Worm (Caenorhabditis elegans): ENCODE data around the gene Y69A2AR.28.

The Y69A2AR.28 gene

DNA sequence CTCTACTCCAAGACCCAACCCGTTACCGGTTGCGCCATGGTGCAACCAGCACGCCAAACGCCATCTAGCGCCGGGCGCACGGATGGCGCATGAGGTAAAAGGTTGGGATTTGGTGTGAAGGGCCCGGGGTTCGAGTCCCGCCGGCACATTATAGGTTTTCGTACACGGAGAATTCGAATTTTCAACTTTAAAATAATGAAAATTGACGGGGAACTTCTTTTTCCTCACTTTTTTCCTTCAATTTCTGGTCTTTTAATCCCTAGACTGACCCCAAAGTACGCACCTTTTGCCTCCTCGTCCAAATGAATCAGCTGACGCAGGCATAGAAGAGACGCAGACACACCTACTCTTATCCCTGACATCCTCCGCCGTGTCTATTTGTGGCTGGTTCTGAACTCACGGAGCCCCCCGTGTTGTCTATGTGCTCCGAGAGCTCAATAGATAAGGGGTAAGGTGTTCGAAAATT is 9.3 kb downstream of the Y69A2AR.28 start (continued):
- TF ChIP-seq ceh-62 (tag; optimal IDR thresholded peaks at IDR 0.05) (no peak), ceh-44 (GFP tag; IDR thresholded peaks at IDR 0.05) (no peak), fos-1 (tag; optimal IDR thresholded peaks at IDR 0.05) (no peak), F10B5.3 (tag; optimal IDR thresholded peaks at IDR 0.05) (no peak), unc-62 (GFP tag; optimal IDR thresholded peaks at IDR 0.05 in 1 of 2) (no peak), unc-62 (tag; optimal IDR thresholded peaks at IDR 0.05) (no peak), vab-7 (GFP tag; IDR thresholded peaks at IDR 0.05) (no peak), saeg-2 (GFP tag; IDR thresholded peaks at IDR 0.05) (no peak), lim-7 (GFP tag; IDR thresholded peaks at IDR 0.05) (0 out of 2 replicates have a peak, but pooled peaks have one; percentile 31), ceh-20 (GFP tag; IDR thresholded peaks at IDR 0.05) (no peak; the same call in 1 of the 2 replicates), F49E8.2 (tag; optimal IDR thresholded peaks at IDR 0.05; ENCODE audit: borderline replicate concordance) (no peak), skn-1 (tag; optimal IDR thresholded peaks at IDR 0.05) (no peak), nhr-28 (tag; optimal IDR thresholded peaks at IDR 0.05) (no peak), Y105C5A.15 (GFP tag; IDR thresholded peaks at IDR 0.05) (no peak), T26A8.4 (GFP tag; IDR thresholded peaks at IDR 0.05) (no peak), jun-1 (tag; optimal IDR thresholded peaks at IDR 0.05) (no peak), dpl-1 (GFP tag; optimal IDR thresholded peaks at IDR 0.05) (no peak), zip-2 (tag; optimal IDR thresholded peaks at IDR 0.05) (no peak), snpc-1.2 (GFP tag; IDR thresholded peaks at IDR 0.05) (peak; percentile 53), lsy-2 (tag; optimal IDR thresholded peaks at IDR 0.05) (peak in 1 of 2 experiments; percentile 46), nhr-48 (tag; optimal IDR thresholded peaks at IDR 0.05) (no peak), madf-5 (GFP tag; IDR thresholded peaks at IDR 0.05) (no peak), lin-38 (GFP tag; IDR thresholded peaks at IDR 0.05) (peak; percentile 37), daf-19 (GFP tag; conservative IDR thresholded peaks at IDR 0.05) (no peak), T20F7.1 (GFP tag; optimal IDR thresholded peaks at IDR 0.05) (no peak), mxl-3 (GFP tag; optimal IDR thresholded peaks at IDR 0.05) (no peak), mdt-29 (GFP tag; IDR thresholded peaks at IDR 0.05) (no peak), daf-12 (tag; optimal IDR thresholded peaks at IDR 0.05) (no peak), snpc-4 (tag; optimal IDR thresholded peaks at IDR 0.05) (no peak), pha-4 (GFP tag; IDR thresholded peaks at IDR 0.05) (no peak), pha-4 (tag; optimal IDR thresholded peaks at IDR 0.05) (no peak), nhr-10 (tag; optimal IDR thresholded peaks at IDR 0.05) (no peak), set-16 (GFP tag; IDR thresholded peaks at IDR 0.05) (peak; percentile 74), fkh-10 (GFP tag; optimal IDR thresholded peaks at IDR 0.05) (no peak), duxl-1 (tag; optimal IDR thresholded peaks at IDR 0.05; ENCODE audit: poor library complexity) (no peak), arid-1 (GFP tag; conservative IDR thresholded peaks at IDR 0.05) (no peak), sdz-12 (GFP tag; optimal IDR thresholded peaks at IDR 0.05) (no peak), zfp-3 (GFP tag; conservative IDR thresholded peaks at IDR 0.05) (no peak), Y48G9A.11 (GFP tag; IDR thresholded peaks at IDR 0.05) (peak; percentile 57; the same call in 1 of the 2 replicates), mep-1 (tag; optimal IDR thresholded peaks at IDR 0.05) (peak; percentile 2), nhr-77 (tag; optimal IDR thresholded peaks at IDR 0.05) (peak; percentile 31)

DNA sequence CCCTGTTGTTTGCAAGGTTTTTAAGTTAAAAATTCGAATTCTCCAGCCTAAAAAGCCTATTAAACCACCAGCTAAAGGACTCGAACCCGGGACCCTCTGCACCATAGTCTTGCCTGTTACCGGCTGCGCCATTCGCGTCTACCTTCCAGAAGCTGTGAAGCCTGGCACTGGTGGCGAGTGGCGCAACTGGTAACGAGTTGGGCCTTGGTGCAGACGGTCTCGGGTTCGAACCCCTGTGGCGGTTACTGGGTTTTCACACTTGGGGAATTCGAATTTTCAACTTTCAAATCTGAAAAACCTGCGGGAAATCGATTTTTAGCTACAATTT is 10.0 kb downstream of the Y69A2AR.28 start:
- TF ChIP-seq dmd-8 (GFP tag; IDR thresholded peaks at IDR 0.05) (peak; percentile 40; the same call in 1 of the 2 replicates), ctbp-1 (GFP tag; IDR thresholded peaks at IDR 0.05) (peak; percentile 43; the same call in 1 of the 2 replicates), gei-8 (GFP tag; optimal IDR thresholded peaks at IDR 0.05) (no peak), pha-4 (GFP tag; IDR thresholded peaks at IDR 0.05) (0 out of 2 replicates have a peak, but pooled peaks have one; percentile 43), pha-4 (tag; optimal IDR thresholded peaks at IDR 0.05) (no peak), madf-5 (GFP tag; IDR thresholded peaks at IDR 0.05) (no peak; a peak in 1 of 4 replicates), tra-1 (GFP tag; IDR thresholded peaks at IDR 0.05) (no peak), F10B5.3 (tag; optimal IDR thresholded peaks at IDR 0.05) (no peak), nhr-41 (GFP tag; IDR thresholded peaks at IDR 0.05) (no peak), nhr-28 (tag; optimal IDR thresholded peaks at IDR 0.05) (no peak), Y48G9A.11 (GFP tag; IDR thresholded peaks at IDR 0.05) (0 out of 2 replicates have a peak, but pooled peaks have one; percentile 65), ceh-62 (tag; optimal IDR thresholded peaks at IDR 0.05) (no peak), dpl-1 (GFP tag; optimal IDR thresholded peaks at IDR 0.05) (no peak), nhr-25 (tag; optimal IDR thresholded peaks at IDR 0.05; ENCODE audit: borderline replicate concordance, insufficient read depth) (no peak), T20F7.1 (GFP tag; optimal IDR thresholded peaks at IDR 0.05) (no peak), Y105C5A.15 (GFP tag; IDR thresholded peaks at IDR 0.05) (no peak), zag-1 (tag; optimal IDR thresholded peaks at IDR 0.05) (no peak), Y5F2A.4 (GFP tag; optimal IDR thresholded peaks at IDR 0.05) (no peak), nhr-76 (tag; optimal IDR thresholded peaks at IDR 0.05) (no peak), rbr-2 (tag; optimal IDR thresholded peaks at IDR 0.05) (no peak), zip-2 (tag; optimal IDR thresholded peaks at IDR 0.05) (peak; percentile 4)
